Worm (Caenorhabditis elegans) whole organism, late embryonic: Measurements from ENCODE around the gene sam-4.

ENCODE experiments used
- ama-1 ChIP-seq: fragments of 150-350 bp; optimal IDR thresholded peaks from 2 replicates; lab custom pipeline; 2014
- dmd-4 ChIP-seq: sonication (generic microtip); optimal IDR thresholded peaks from 2 replicates; lab custom pipeline; 2016; ENCODE audit warnings: borderline replicate concordance, missing genetic modification characterization, missing compliant biosample characterization
- fkh-10 ChIP-seq: fragments of 150-350 bp; optimal IDR thresholded peaks from 2 replicates; lab custom pipeline; 2014; ENCODE audit warnings: missing biosample characterization, missing genetic modification reagents, missing genetic modification characterization
- hlh-30 ChIP-seq: sonication (generic microtip); optimal IDR thresholded peaks from 2 replicates; lab custom pipeline; 2017; ENCODE audit warnings: antibody characterized with exemption, missing genetic modification characterization, missing compliant biosample characterization; ENCODE audit not compliant: insufficient read depth
- sdc-2 ChIP-seq: sonication (generic microtip); optimal IDR thresholded peaks from 2 replicates; lab custom pipeline; 2016; ENCODE audit warnings: missing genotype, missing genetic modification characterization, missing compliant biosample characterization

DNA sequence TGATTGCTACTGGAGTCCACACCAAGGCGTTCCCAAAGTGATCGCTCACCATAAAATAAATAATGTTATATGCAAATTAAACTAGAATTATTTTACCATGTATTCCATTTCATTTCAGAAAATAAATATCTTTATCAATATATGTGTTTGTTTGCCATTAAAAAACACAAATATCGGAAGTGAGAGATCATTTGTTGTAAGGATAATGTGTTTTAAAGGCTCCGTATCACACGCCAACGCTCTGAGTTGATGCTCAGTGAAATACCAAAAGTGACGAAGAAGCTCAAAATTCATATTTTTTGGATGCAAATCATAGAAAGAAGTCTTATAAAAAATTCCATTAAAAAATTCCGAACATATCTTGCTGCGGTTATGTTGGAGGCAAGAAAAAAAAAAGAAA is 47.1 kb upstream of the sam-4 start:
- no peak for TF ChIP-seq fkh-10 (GFP tag; lab: Kevin White, UChicago)
- TF ChIP-seq sdc-2 (tag; lab: Kevin White, UChicago), result no peak
- no peak for TF ChIP-seq ama-1 (lab: Kevin White, UChicago)
- TF ChIP-seq dmd-4, result no peak
- TF ChIP-seq hlh-30 (tag; lab: Kevin White, UChicago), result no peak
